Worm (Caenorhabditis elegans): Measurements from ENCODE around the gene T06E8.2.

T06E8.2 gene

ce11 chrV:10043234-10043796 lies 7.1 kb upstream of the T06E8.2 start, which contains the start of gene T06E8.8:
T06E8.8 (plus strand) TSS chrV:10043746.
- TF ChIP-seq lin-14 (GFP tag; optimal IDR thresholded peaks at IDR 0.05), result peak; percentile 89
- TF ChIP-seq nhr-11 (tag; optimal IDR thresholded peaks at IDR 0.05), result peak; percentile 20
- TF ChIP-seq nhr-47 (tag; optimal IDR thresholded peaks at IDR 0.05), result peak; percentile 73
- no peak for TF ChIP-seq lin-39 (tag; optimal IDR thresholded peaks at IDR 0.05)
- TF ChIP-seq mdl-1 (tag; optimal IDR thresholded peaks at IDR 0.05), result peak in 1 of 2 experiments; percentile 80
- peak; percentile 87 for TF ChIP-seq snu-23 (GFP tag; optimal IDR thresholded peaks at IDR 0.05)
- TF ChIP-seq mep-1 (tag; optimal IDR thresholded peaks at IDR 0.05), result peak; percentile 62
- TF ChIP-seq unc-30 (tag; optimal IDR thresholded peaks at IDR 0.05), result no peak
- TF ChIP-seq sox-4 (tag; optimal IDR thresholded peaks at IDR 0.05), result peak; percentile 25
- TF ChIP-seq swsn-7 (tag; optimal IDR thresholded peaks at IDR 0.05), result peak; percentile 65
- TF ChIP-seq ama-1 (optimal IDR thresholded peaks at IDR 0.05), result peak; percentile 58
- no peak for TF ChIP-seq C34B4.2 (tag; optimal IDR thresholded peaks at IDR 0.05)
- peak; percentile 88 for TF ChIP-seq nhr-71 (tag; optimal IDR thresholded peaks at IDR 0.05)
- no peak for TF ChIP-seq hlh-17 (GFP tag; optimal IDR thresholded peaks at IDR 0.05; ENCODE audit: borderline replicate concordance)
- peak; percentile 81 for TF ChIP-seq nhr-19 (GFP tag; conservative IDR thresholded peaks at IDR 0.05)
- TF ChIP-seq unc-130 (tag; optimal IDR thresholded peaks at IDR 0.05), result peak; percentile 41
- peak; percentile 82 for TF ChIP-seq nhr-90 (tag; optimal IDR thresholded peaks at IDR 0.05; ENCODE audit: poor library complexity)
- TF ChIP-seq ztf-11 (tag; optimal IDR thresholded peaks at IDR 0.05), result no peak
- TF ChIP-seq lin-13 (GFP tag; optimal IDR thresholded peaks at IDR 0.05), result peak; percentile 37
- TF ChIP-seq nhr-20 (tag; optimal IDR thresholded peaks at IDR 0.05), result peak; percentile 91
- peak in 2 of 3 experiments; percentile 35 to 64 for TF ChIP-seq ceh-82 (tag; optimal IDR thresholded peaks at IDR 0.05)
- TF ChIP-seq irx-1 (tag; optimal IDR thresholded peaks at IDR 0.05), result peak; percentile 21
- peak; percentile 60 for TF ChIP-seq rnt-1 (tag; optimal IDR thresholded peaks at IDR 0.05)
- no peak for TF ChIP-seq lin-15B (tag; optimal IDR thresholded peaks at IDR 0.05)
- no peak for TF ChIP-seq ces-1 (GFP tag; optimal IDR thresholded peaks at IDR 0.05)
- peak; percentile 28 for TF ChIP-seq ztf-4 (tag; optimal IDR thresholded peaks at IDR 0.05)
- no peak for TF ChIP-seq ceh-90 (tag; optimal IDR thresholded peaks at IDR 0.05)
- peak in 2 of 6 experiments; percentile 76 to 93 for TF ChIP-seq elt-3 (tag; optimal IDR thresholded peaks at IDR 0.05)
- TF ChIP-seq nhr-77 (tag; optimal IDR thresholded peaks at IDR 0.05), result peak; percentile 49
- peak; percentile 82 for TF ChIP-seq tbx-2 (tag; optimal IDR thresholded peaks at IDR 0.05)
- peak; percentile 49 for TF ChIP-seq C16A3.4 (tag; optimal IDR thresholded peaks at IDR 0.05)
- TF ChIP-seq isw-1 (GFP tag; IDR thresholded peaks at IDR 0.05), result no peak
- TF ChIP-seq efl-1 (optimal IDR thresholded peaks at IDR 0.05), result peak; percentile 41 to 49
- TF ChIP-seq efl-1 (GFP tag; optimal IDR thresholded peaks at IDR 0.05 in 1 of 2), result peak in 1 of 2 experiments; percentile 94
- TF ChIP-seq Y116A8C.19 (tag; optimal IDR thresholded peaks at IDR 0.05; ENCODE audit: borderline replicate concordance), result no peak
- TF ChIP-seq nhr-85 (tag), result peak; percentile 99
- TF ChIP-seq fkh-10 (GFP tag; optimal IDR thresholded peaks at IDR 0.05), result no peak
- no peak for TF ChIP-seq unc-62 (GFP tag; optimal IDR thresholded peaks at IDR 0.05)
- no peak for TF ChIP-seq aha-1 (tag; optimal IDR thresholded peaks at IDR 0.05)
- no peak for TF ChIP-seq zag-1 (tag; optimal IDR thresholded peaks at IDR 0.05)
- TF ChIP-seq skn-1 (tag; optimal IDR thresholded peaks at IDR 0.05), result peak; percentile 65
- no peak for TF ChIP-seq ceh-63 (GFP tag; optimal IDR thresholded peaks at IDR 0.05)
- peak; percentile 78 to 94 for TF ChIP-seq lsy-2 (tag; optimal IDR thresholded peaks at IDR 0.05)
- TF ChIP-seq vab-15 (tag; optimal IDR thresholded peaks at IDR 0.05), result no peak
- TF ChIP-seq xbp-1 (tag; optimal IDR thresholded peaks at IDR 0.05), result peak; percentile 64
- TF ChIP-seq snpc-4 (tag; optimal IDR thresholded peaks at IDR 0.05), result peak; percentile 26
- no peak for TF ChIP-seq hlh-4 (tag; optimal IDR thresholded peaks at IDR 0.05)
- TF ChIP-seq grh-1 (GFP tag; IDR thresholded peaks at IDR 0.05), result peak; percentile 93
- no peak for TF ChIP-seq alr-1 (tag; optimal IDR thresholded peaks at IDR 0.05; ENCODE audit: borderline replicate concordance)
- no peak for TF ChIP-seq pqm-1 (tag; optimal IDR thresholded peaks at IDR 0.05)
- peak; percentile 97 for TF ChIP-seq blmp-1 (tag; optimal IDR thresholded peaks at IDR 0.05)
- TF ChIP-seq nhr-12 (tag; optimal IDR thresholded peaks at IDR 0.05), result no peak
- TF ChIP-seq lin-35 (GFP tag; optimal IDR thresholded peaks at IDR 0.05), result peak; percentile 46 to 71

All from whole organism, L1 larva.